Worm (Caenorhabditis elegans) whole organism, young adult: ENCODE results near the gene F54D1.6.

Experiments used
- B0019.2 ChIP-seq: fragments of 200-800 bp; sonication (Bioruptor generic); conservative IDR thresholded peaks from 2 replicates; pipeline ENCODE4 v1.3.6; 2022; ENCODE audit warnings: missing genetic modification reagents, missing genetic modification characterization, missing compliant biosample characterization
- C06A6.2 ChIP-seq: fragments of 200-800 bp; sonication (Bioruptor generic); conservative IDR thresholded peaks from 2 replicates; pipeline ENCODE4 v1.3.6; 2022; ENCODE audit warnings: missing genetic modification characterization, missing compliant biosample characterization
- C17E4.6 ChIP-seq: fragments of 200-800 bp; sonication (Bioruptor generic); IDR thresholded peaks from 2 replicates; pipeline ENCODE4 v1.3.6; 2022; ENCODE audit warnings: missing genetic modification reagents, missing genetic modification characterization, missing compliant biosample characterization
- D2030.7 ChIP-seq: fragments of 200-800 bp; sonication (Bioruptor generic); IDR thresholded peaks from 2 replicates; pipeline ENCODE4 v1.3.6; 2022; ENCODE audit warnings: missing genetic modification reagents, missing genetic modification characterization, missing compliant biosample characterization
- F33H1.4 ChIP-seq: fragments of 200-800 bp; sonication (Bioruptor generic); IDR thresholded peaks from 2 replicates; pipeline ENCODE4 v1.3.6; 2022; ENCODE audit warnings: missing genetic modification reagents, missing genetic modification characterization, missing compliant biosample characterization
- F39B2.1 ChIP-seq: fragments of 200-800 bp; sonication (Bioruptor generic); IDR thresholded peaks from 2 replicates; pipeline ENCODE4 v1.3.6; 2022; ENCODE audit warnings: missing genetic modification reagents, missing genetic modification characterization, missing compliant biosample characterization
- F49E8.2 ChIP-seq: sonication (generic microtip); optimal IDR thresholded peaks from 3 replicates; lab custom pipeline; 2017; ENCODE audit warnings: missing genetic modification characterization, mild to moderate bottlenecking, missing compliant biosample characterization, antibody characterized with exemption, moderate library complexity; ENCODE audit not compliant: insufficient read depth
- F52B5.7 ChIP-seq: sonication (generic microtip); optimal IDR thresholded peaks from 2 replicates; lab custom pipeline; 2016; ENCODE audit warnings: mild to moderate bottlenecking, missing genetic modification characterization, missing compliant biosample characterization
- F57A8.1 ChIP-seq: fragments of 200-800 bp; sonication (Bioruptor generic); optimal IDR thresholded peaks from 2 replicates; lab custom pipeline; 2018; ENCODE audit warnings: mild to moderate bottlenecking, missing genetic modification characterization, moderate library complexity, missing compliant biosample characterization
- Y56A3A.18 ChIP-seq: fragments of 200-800 bp; sonication (Bioruptor generic); IDR thresholded peaks from 2 replicates; pipeline ENCODE4 v1.3.6; 2022; ENCODE audit warnings: missing genetic modification reagents, missing genetic modification characterization, missing compliant biosample characterization
- Y79H2A.3 ChIP-seq: fragments of 200-800 bp; sonication (Bioruptor generic); conservative IDR thresholded peaks from 2 replicates; pipeline ENCODE4 v1.3.6; 2022; ENCODE audit warnings: missing genetic modification reagents, missing genetic modification characterization, missing compliant biosample characterization
- Y95B8A.8 ChIP-seq: fragments of 200-800 bp; sonication (Bioruptor generic); IDR thresholded peaks from 2 replicates; pipeline ENCODE4 v1.3.6; 2022; ENCODE audit warnings: missing genetic modification reagents, missing genetic modification characterization, missing compliant biosample characterization
- attf-6 ChIP-seq: fragments of 200-800 bp; sonication (Bioruptor generic); IDR thresholded peaks from 2 replicates; pipeline ENCODE4 v1.3.6; 2022; ENCODE audit warnings: missing genetic modification reagents, missing genetic modification characterization, missing compliant biosample characterization
- ceh-79 ChIP-seq: sonication (generic microtip); optimal IDR thresholded peaks from 2 replicates; lab custom pipeline; 2017; ENCODE audit warnings: mild to moderate bottlenecking, missing genetic modification characterization, missing compliant biosample characterization
- dox-1 ChIP-seq: fragments of 200-800 bp; sonication (Bioruptor generic); IDR thresholded peaks from 2 replicates; pipeline ENCODE4 v1.3.6; 2022; ENCODE audit warnings: missing genetic modification reagents, missing genetic modification characterization, missing compliant biosample characterization
- dpff-1 ChIP-seq: sonication (generic microtip); optimal IDR thresholded peaks from 2 replicates; lab custom pipeline; 2017; ENCODE audit warnings: mild to moderate bottlenecking, missing genetic modification characterization, missing compliant biosample characterization
- egl-44 ChIP-seq: fragments of 200-800 bp; sonication (Bioruptor generic); IDR thresholded peaks from 2 replicates; pipeline ENCODE4 v1.3.6; 2022; ENCODE audit warnings: missing genetic modification reagents, missing genetic modification characterization, missing compliant biosample characterization
- ekl-4 ChIP-seq: fragments of 200-800 bp; sonication (Bioruptor generic); IDR thresholded peaks from 2 replicates; pipeline ENCODE4 v1.3.6; 2022; ENCODE audit warnings: missing genetic modification reagents, missing genetic modification characterization, missing compliant biosample characterization
- him-1 ChIP-seq: sonication (generic microtip); optimal IDR thresholded peaks from 2 replicates; lab custom pipeline; 2016; ENCODE audit warnings: missing genotype, missing genetic modification reagents, missing genetic modification characterization, missing compliant biosample characterization
- hmg-1.2 ChIP-seq: fragments of 200-800 bp; sonication (Bioruptor generic); IDR thresholded peaks from 2 replicates; pipeline ENCODE4 v1.3.6; 2022; ENCODE audit warnings: missing genetic modification reagents, missing genetic modification characterization, missing compliant biosample characterization
- hrde-1 ChIP-seq: sonication (generic microtip); optimal IDR thresholded peaks from 2 replicates; lab custom pipeline; 2016; ENCODE audit warnings: missing genetic modification characterization, mild to moderate bottlenecking, missing compliant biosample characterization, moderate library complexity, missing genotype, missing genetic modification reagents, borderline replicate concordance
- hsf-1 ChIP-seq: fragments of 200-800 bp; sonication (Bioruptor generic); IDR thresholded peaks from 2 replicates; pipeline ENCODE4 v1.3.6; 2022; ENCODE audit warnings: missing genetic modification reagents, missing genetic modification characterization, missing compliant biosample characterization
- let-526 ChIP-seq: fragments of 200-800 bp; sonication (Bioruptor generic); IDR thresholded peaks from 2 replicates; pipeline ENCODE4 v1.3.6; 2022; ENCODE audit warnings: missing genetic modification reagents, missing genetic modification characterization, missing compliant biosample characterization
- lin-26 ChIP-seq: fragments of 200-800 bp; sonication (Bioruptor generic); IDR thresholded peaks from 2 replicates; pipeline ENCODE4 v1.3.6; 2022; ENCODE audit warnings: missing genetic modification reagents, missing genetic modification characterization, missing compliant biosample characterization
- lir-1 ChIP-seq: fragments of 200-800 bp; sonication (Bioruptor generic); conservative IDR thresholded peaks from 2 replicates; pipeline ENCODE4 v1.3.6; 2022; ENCODE audit warnings: missing genetic modification reagents, missing genetic modification characterization, missing compliant biosample characterization
- madf-3 ChIP-seq: fragments of 200-800 bp; sonication (Bioruptor generic); IDR thresholded peaks from 2 replicates; pipeline ENCODE4 v1.3.6; 2022; ENCODE audit warnings: missing genetic modification reagents, missing genetic modification characterization, missing compliant biosample characterization
- madf-6 ChIP-seq: fragments of 200-800 bp; sonication (Bioruptor generic); IDR thresholded peaks from 2 replicates; pipeline ENCODE4 v1.3.6; 2022; ENCODE audit warnings: missing genetic modification reagents, missing genetic modification characterization, missing compliant biosample characterization
- madf-8 ChIP-seq: fragments of 200-800 bp; sonication (Bioruptor generic); conservative IDR thresholded peaks from 2 replicates; pipeline ENCODE4 v1.3.6; 2022; ENCODE audit warnings: missing genetic modification reagents, missing genetic modification characterization, missing compliant biosample characterization
- mel-28 ChIP-seq: sonication (generic microtip); optimal IDR thresholded peaks from 2 replicates; lab custom pipeline; 2016; ENCODE audit warnings: borderline replicate concordance, mild to moderate bottlenecking, missing genetic modification characterization, missing compliant biosample characterization
- mxl-1 ChIP-seq: sonication (generic microtip); optimal IDR thresholded peaks from 2 replicates; lab custom pipeline; 2016; ENCODE audit warnings: missing genetic modification characterization, missing compliant biosample characterization
- nfya-1 ChIP-seq: sonication (generic microtip); optimal IDR thresholded peaks from 2 replicates; lab custom pipeline; 2017; ENCODE audit warnings: antibody characterized with exemption, missing compliant biosample characterization, missing genetic modification characterization, borderline replicate concordance; ENCODE audit not compliant: insufficient read depth
- nfyb-1 ChIP-seq: fragments of 200-800 bp; sonication (Bioruptor generic); IDR thresholded peaks from 2 replicates; pipeline ENCODE4 v1.3.6; 2022; ENCODE audit warnings: missing genetic modification reagents, missing genetic modification characterization, missing compliant biosample characterization
- nhr-80 ChIP-seq: sonication (generic microtip); optimal IDR thresholded peaks from 2 replicates; lab custom pipeline; 2016; ENCODE audit warnings: missing genetic modification characterization, missing compliant biosample characterization
- rcor-1 ChIP-seq: fragments of 200-800 bp; sonication (Bioruptor generic); IDR thresholded peaks from 2 replicates; pipeline ENCODE4 v1.3.6; 2022; ENCODE audit warnings: missing genetic modification reagents, missing genetic modification characterization, missing compliant biosample characterization
- rpc-1 ChIP-seq, 2 experiments: fragments of 150-350 bp in 1 of 2; sonication (generic microtip) in 1 of 2; optimal IDR thresholded peaks; 2 replicates each; lab custom pipeline; 2014 to 2018; ENCODE audit warnings: missing biosample characterization in 1 of 2, missing genetic modification characterization in 1 of 2, missing genetic modification reagents in 1 of 2, missing genotype in 1 of 2
- snpc-1.3 ChIP-seq: sonication (generic microtip); optimal IDR thresholded peaks from 2 replicates; lab custom pipeline; 2017; ENCODE audit warnings: missing genetic modification characterization, mild to moderate bottlenecking, missing compliant biosample characterization, antibody characterized with exemption, moderate library complexity, missing genotype, missing genetic modification reagents; ENCODE audit not compliant: insufficient read depth
- tlf-1 ChIP-seq: fragments of 200-800 bp; sonication (Bioruptor generic); optimal IDR thresholded peaks from 2 replicates; lab custom pipeline; 2018; ENCODE audit warnings: mild to moderate bottlenecking, missing genetic modification characterization, missing compliant biosample characterization
- unc-130 ChIP-seq: sonication (generic microtip); optimal IDR thresholded peaks from 2 replicates; lab custom pipeline; 2016; ENCODE audit warnings: missing genetic modification reagents, missing genetic modification characterization, missing compliant biosample characterization
- ztf-22 ChIP-seq: fragments of 200-800 bp; sonication (Bioruptor generic); optimal IDR thresholded peaks from 2 replicates; lab custom pipeline; 2018; ENCODE audit warnings: mild to moderate bottlenecking, missing genetic modification characterization, moderate library complexity, missing compliant biosample characterization
- ztf-25 ChIP-seq: fragments of 200-800 bp; sonication (Bioruptor generic); IDR thresholded peaks from 2 replicates; pipeline ENCODE4 v1.3.6; 2022; ENCODE audit warnings: missing genetic modification reagents, missing genetic modification characterization, missing compliant biosample characterization

Gene F54D1.6

ce11 chrIV:11323666-11324065, 36.1 kb downstream of the F54D1.6 start (continued):
- TF ChIP-seq madf-6, result peak; percentile 64
- TF ChIP-seq unc-130 (GFP tag; lab: Kevin White, UChicago), result no peak
- TF ChIP-seq ztf-22, result no peak
- TF ChIP-seq F49E8.2 (tag; lab: Kevin White, UChicago), result peak; percentile 4
- peak; percentile 82 for TF ChIP-seq hrde-1 (tag; lab: Kevin White, UChicago)
- TF ChIP-seq nhr-80 (tag; lab: Kevin White, UChicago), result no peak
- peak; percentile 59; the same call in 1 of the 2 replicates for TF ChIP-seq Y95B8A.8 (GFP tag; lab: Robert Waterston, UW)
- TF ChIP-seq C17E4.6 (GFP tag; lab: Robert Waterston, UW), result 0 out of 2 replicates have a peak, but pooled peaks have one; percentile 7
- no peak for TF ChIP-seq mxl-1
- peak; percentile 37; the same call in 1 of the 2 replicates for TF ChIP-seq F33H1.4 (GFP tag; lab: Robert Waterston, UW)
- TF ChIP-seq mel-28 (tag; lab: Kevin White, UChicago), result no peak
- no peak for TF ChIP-seq Y56A3A.18 (GFP tag; lab: Robert Waterston, UW)
- peak; percentile 38 for TF ChIP-seq D2030.7 (GFP tag; lab: Robert Waterston, UW)
- no peak for TF ChIP-seq F57A8.1 (GFP tag; lab: Kevin White, UChicago)
- TF ChIP-seq egl-44 (GFP tag; lab: Robert Waterston, UW), result peak; percentile 65; the same call in 1 of the 2 replicates

ce11 chrIV:11324741-11325140, 37.1 kb downstream of the F54D1.6 start, which contains the start of gene his-48:
his-48 (plus strand) TSS chrIV:11324745.
- TF ChIP-seq madf-6 (0 out of 2 replicates have a peak, but pooled peaks have one; percentile 24), hsf-1 (peak; percentile 38; the same call in 1 of the 2 replicates), madf-3 (GFP tag; lab: Robert Waterston, UW) (0 out of 2 replicates have a peak, but pooled peaks have one; percentile 59), lin-26 (GFP tag; lab: Robert Waterston, UW) (peak; percentile 79), attf-6 (GFP tag; lab: Robert Waterston, UW) (peak; percentile 57; the same call in 1 of the 2 replicates)
- TF ChIP-seq, all 124 proteins: peak for 5; not testable (repeated sequence) for 119

- TF ChIP-seq tlf-1 (GFP tag; lab: Kevin White, UChicago), result no peak
- TF ChIP-seq ceh-79 (tag; lab: Kevin White, UChicago), result no peak
- peak; percentile 70; the same call in 1 of the 2 replicates for TF ChIP-seq Y95B8A.8 (GFP tag; lab: Robert Waterston, UW)
- TF ChIP-seq let-526 (GFP tag; lab: Robert Waterston, UW), result no peak
- peak; percentile 75 for TF ChIP-seq dox-1 (GFP tag; lab: Robert Waterston, UW)
- TF ChIP-seq lir-1 (GFP tag; lab: Robert Waterston, UW), result no peak
- TF ChIP-seq dpff-1, result no peak
- TF ChIP-seq madf-3 (GFP tag; lab: Robert Waterston, UW), result 0 out of 2 replicates have a peak, but pooled peaks have one; percentile 50
- TF ChIP-seq rcor-1 (GFP tag; lab: Robert Waterston, UW), result peak; percentile 59; the same call in 1 of the 2 replicates
- peak; percentile 38; the same call in 1 of the 2 replicates for TF ChIP-seq ekl-4 (GFP tag; lab: Robert Waterston, UW)
- TF ChIP-seq F33H1.4 (GFP tag; lab: Robert Waterston, UW), result peak; percentile 22; the same call in 1 of the 2 replicates
- TF ChIP-seq F52B5.7, result no peak
- TF ChIP-seq rpc-1 (optimal IDR thresholded peaks at IDR 0.05; lab: Kevin White, UChicago), result no peak
- TF ChIP-seq rpc-1 (tag; optimal IDR thresholded peaks at IDR 0.05; lab: Kevin White, UChicago), result no peak
- TF ChIP-seq hmg-1.2 (GFP tag; lab: Robert Waterston, UW), result peak; percentile 23; the same call in 1 of the 2 replicates
- TF ChIP-seq lin-26 (GFP tag; lab: Robert Waterston, UW), result peak; percentile 87
- no peak for TF ChIP-seq C06A6.2 (GFP tag; lab: Robert Waterston, UW)
- TF ChIP-seq D2030.7 (GFP tag; lab: Robert Waterston, UW), result peak; percentile 53
- no peak for TF ChIP-seq F49E8.2 (tag; lab: Kevin White, UChicago)
- no peak for TF ChIP-seq nfyb-1
- peak; percentile 64 for TF ChIP-seq hsf-1
- TF ChIP-seq nfya-1 (tag; lab: Kevin White, UChicago), result no peak
- peak; percentile 85 for TF ChIP-seq F39B2.1 (GFP tag; lab: Robert Waterston, UW)
- peak; percentile 81 for TF ChIP-seq him-1 (tag; lab: Kevin White, UChicago)
- peak; percentile 84 for TF ChIP-seq attf-6 (GFP tag; lab: Robert Waterston, UW)
- 0 out of 2 replicates have a peak, but pooled peaks have one; percentile 15 for TF ChIP-seq B0019.2 (GFP tag; lab: Robert Waterston, UW)
- peak; percentile 29; the same call in 1 of the 2 replicates for TF ChIP-seq madf-8 (GFP tag; lab: Robert Waterston, UW)
- TF ChIP-seq madf-6, result peak; percentile 73
- TF ChIP-seq Y79H2A.3, result 0 out of 2 replicates have a peak, but pooled peaks have one; percentile 73
- 0 out of 2 replicates have a peak, but pooled peaks have one; percentile 16 for TF ChIP-seq ztf-25
- TF ChIP-seq snpc-1.3, result peak; percentile 7
These were observed 39.4 kb downstream of the F54D1.6 start, which contains the start of gene B0035.21 for ce11 chrIV:11326939-11327565. B0035.21 (plus strand) TSS chrIV:11327260.
